Fruit fly (Drosophila melanogaster) whole organism, adult: ENCODE measurements around the gene Dph5.

Experiments
- CG11617 ChIP-seq: fragments of 200-800 bp; sonication (Bioruptor generic); optimal IDR thresholded peaks from 2 replicates; lab custom pipeline; 2017; ENCODE audit warnings: mild to moderate bottlenecking, missing biosample characterization, missing genetic modification reagents, missing genetic modification characterization
- CG12768 ChIP-seq: fragments of 200-800 bp; sonication (Bioruptor generic); optimal IDR thresholded peaks from 2 replicates; lab custom pipeline; 2017; ENCODE audit warnings: missing biosample characterization, missing genetic modification characterization, mild to moderate bottlenecking, moderate library complexity, missing genetic modification reagents
- CG1620 ChIP-seq: fragments of 200-800 bp; sonication (Bioruptor generic); optimal IDR thresholded peaks from 2 replicates; lab custom pipeline; 2016; ENCODE audit warnings: missing biosample characterization, missing genetic modification characterization
- CG33017 ChIP-seq: fragments of 200-800 bp; sonication (Bioruptor generic); optimal IDR thresholded peaks from 2 replicates; lab custom pipeline; 2018; ENCODE audit warnings: missing biosample characterization, mild to moderate bottlenecking, missing genetic modification characterization, moderate library complexity
- CG7101 ChIP-seq: fragments of 200-800 bp; sonication (Bioruptor generic); optimal IDR thresholded peaks from 2 replicates; lab custom pipeline; 2018; ENCODE audit warnings: missing biosample characterization, mild to moderate bottlenecking, missing genetic modification characterization, moderate library complexity
- Clk ChIP-seq: fragments of 200-800 bp; sonication (Bioruptor generic); optimal IDR thresholded peaks from 2 replicates; lab custom pipeline; 2017; ENCODE audit warnings: missing biosample characterization, missing genetic modification characterization
- Crg-1 ChIP-seq: fragments of 200-800 bp; sonication (Bioruptor generic); optimal IDR thresholded peaks from 2 replicates; lab custom pipeline; 2016; ENCODE audit warnings: missing biosample characterization, missing genetic modification characterization
- Hr96 ChIP-seq: fragments of 200-800 bp; sonication (Bioruptor generic); optimal IDR thresholded peaks from 2 replicates; lab custom pipeline; 2016; ENCODE audit warnings: missing biosample characterization, missing genetic modification characterization
- bab1 ChIP-seq: fragments of 200-800 bp; sonication (Bioruptor generic); optimal IDR thresholded peaks from 3 replicates; lab custom pipeline; 2019; ENCODE audit warnings: missing biosample characterization, mild to moderate bottlenecking, missing genetic modification characterization, moderate library complexity
- cnc ChIP-seq, 2 experiments: fragments of >200 bp; optimal IDR thresholded peaks; 2 replicates each; lab custom pipeline; 2017
- pad ChIP-seq: fragments of 200-800 bp; sonication (Bioruptor generic); optimal IDR thresholded peaks from 3 replicates; lab custom pipeline; 2017; ENCODE audit warnings: missing biosample characterization, missing genetic modification characterization, mild to moderate bottlenecking, moderate library complexity, missing genetic modification reagents

DNA sequence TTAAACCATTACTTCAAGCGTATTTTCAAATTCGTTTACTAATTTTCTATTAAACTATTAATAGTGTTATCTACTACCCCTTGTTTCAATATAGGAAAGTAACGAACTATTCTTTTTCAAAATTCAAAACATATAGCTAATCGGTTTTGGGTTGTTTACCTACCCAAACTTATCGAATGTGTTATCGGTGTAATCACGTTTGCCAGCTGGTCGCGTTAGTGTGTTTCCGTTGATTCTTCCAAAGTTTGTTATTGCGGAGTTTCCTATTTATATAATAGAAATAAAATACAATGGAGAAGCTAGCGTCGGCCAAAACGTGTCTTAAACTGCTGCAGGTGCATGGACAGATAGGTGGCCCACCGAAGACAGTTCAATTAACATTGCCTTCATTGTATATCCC, 35.3 kb upstream of the Dph5 start, which contains the start of gene mRpL45:
- TF ChIP-seq CG1620 (GFP tag; lab: Kevin White, UChicago) (no peak), CG11617 (GFP tag; lab: Kevin White, UChicago) (no peak), bab1 (GFP tag; lab: Kevin White, UChicago) (peak; percentile 12), Hr96 (GFP tag; lab: Kevin White, UChicago) (no peak), Crg-1 (GFP tag; lab: Kevin White, UChicago) (no peak), CG7101 (tag; lab: Kevin White, UChicago) (no peak), CG33017 (tag; lab: Kevin White, UChicago) (no peak), Clk (no peak), pad (GFP tag; lab: Kevin White, UChicago) (no peak), cnc (optimal IDR thresholded peaks at IDR 0.05; lab: Kevin White, UChicago) (no peak), CG12768 (no peak)
